Fruit fly (Drosophila melanogaster) whole organism, wandering third instar larva: ENCODE data around the gene CG8478.

Source experiments
- Dfd ChIP-seq: fragments of >200 bp; optimal IDR thresholded peaks from 2 replicates; lab custom pipeline; 2017; ENCODE audit warnings: missing biosample characterization, missing genetic modification characterization
- Hr78 ChIP-seq: fragments of >200 bp; optimal IDR thresholded peaks from 2 replicates; lab custom pipeline; 2017; ENCODE audit warnings: missing biosample characterization, missing genetic modification characterization
- Rel ChIP-seq, 2 experiments: fragments of 200-800 bp; sonication (Bioruptor generic) in 1 of 2; optimal IDR thresholded peaks; 2 replicates in 1 of 2; 3 replicates in 1 of 2; lab custom pipeline; 2016 to 2019; ENCODE audit warnings: mild to moderate bottlenecking in 2 of 2, missing biosample characterization in 2 of 2, missing genetic modification characterization in 2 of 2, moderate library complexity in 1 of 2
- br ChIP-seq: fragments of 200-800 bp; sonication (Bioruptor generic); optimal IDR thresholded peaks from 2 replicates; lab custom pipeline; 2016; ENCODE audit warnings: missing biosample characterization, missing genetic modification characterization
- jim ChIP-seq: fragments of 175-275, 200-325 bp; sonication (Bioruptor generic); optimal IDR thresholded peaks from 2 replicates; lab custom pipeline; 2016; ENCODE audit warnings: missing biosample characterization, mild to moderate bottlenecking, missing genetic modification characterization
- pan ChIP-seq: fragments of >200 bp; optimal IDR thresholded peaks from 2 replicates; lab custom pipeline; 2017
- psq ChIP-seq: fragments of 200-800 bp; sonication (Bioruptor generic); optimal IDR thresholded peaks from 3 replicates; lab custom pipeline; 2017; ENCODE audit warnings: missing biosample characterization, mild to moderate bottlenecking, missing genetic modification characterization, moderate library complexity
- tai ChIP-seq: sonication (Bioruptor generic); optimal IDR thresholded peaks from 2 replicates; lab custom pipeline; 2016; ENCODE audit warnings: missing biosample characterization, missing genetic modification characterization
- woc ChIP-seq: sonication (Bioruptor generic); optimal IDR thresholded peaks from 2 replicates; lab custom pipeline; 2016; ENCODE audit warnings: missing biosample characterization, mild to moderate bottlenecking, missing genetic modification characterization

DNA sequence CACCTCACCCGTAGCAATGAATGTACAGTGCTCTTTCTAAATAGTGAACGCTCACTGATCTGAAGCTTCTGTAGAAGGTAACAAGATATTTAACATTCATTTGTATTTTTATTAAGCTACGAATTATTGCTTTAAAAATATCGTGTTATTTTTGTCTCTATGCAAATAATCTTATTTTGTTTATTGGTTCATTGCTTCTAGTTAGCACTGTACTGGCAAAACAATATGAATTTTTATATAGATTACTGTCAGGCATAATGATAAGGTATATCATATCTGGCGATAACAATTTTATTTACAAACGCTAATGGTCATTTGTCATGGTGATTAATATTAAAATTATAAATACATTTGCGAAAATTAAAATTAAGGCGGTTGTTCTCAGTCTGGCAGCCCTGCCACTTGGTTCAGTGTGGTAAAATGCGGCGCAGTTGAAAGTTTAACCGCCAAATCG lies 8.1 kb downstream of the CG8478 start, which contains the start of gene CG9471:
- TF ChIP-seq br (GFP tag; lab: Kevin White, UChicago) (peak; percentile 97), Hr78 (no peak), Rel (GFP tag; optimal IDR thresholded peaks at IDR 0.05; lab: Kevin White, UChicago) (peak; percentile 89), Rel (tag; optimal IDR thresholded peaks at IDR 0.05; lab: Kevin White, UChicago) (peak; percentile 87), pan (lab: Kevin White, UChicago) (no peak), tai (GFP tag; lab: Kevin White, UChicago) (no peak), psq (GFP tag; lab: Kevin White, UChicago) (peak; percentile 94), jim (GFP tag; lab: Kevin White, UChicago) (peak; percentile 5), Dfd (GFP tag; lab: Kevin White, UChicago) (no peak), woc (GFP tag; lab: Kevin White, UChicago) (peak; percentile 97)
